Fruit fly (Drosophila melanogaster) whole organism, embryonic: Measurements from ENCODE around the gene Herc4.
A peak's percentile ranks its signal among the peaks of the same experiment; 100 is the strongest.

Source experiments
- Bgb ChIP-seq: fragments of 200-800 bp; sonication (Bioruptor generic); IDR thresholded peaks from 2 replicates; pipeline ENCODE4 v1.3.6; 2022; ENCODE audit warnings: missing biosample characterization, missing genetic modification characterization; ENCODE audit not compliant: partially characterized antibody
- Blimp-1 ChIP-seq: fragments of 200-800 bp; sonication (Bioruptor generic); optimal IDR thresholded peaks from 3 replicates; lab custom pipeline; 2018; ENCODE audit warnings: missing biosample characterization, missing genetic modification characterization, mild to moderate bottlenecking, moderate library complexity, missing genetic modification reagents
- CG10267 ChIP-seq: fragments of 200-800 bp; sonication (Bioruptor generic); optimal IDR thresholded peaks from 2 replicates; lab custom pipeline; 2018; ENCODE audit warnings: missing biosample characterization, mild to moderate bottlenecking, missing genetic modification characterization, moderate library complexity
- CG12104 ChIP-seq: fragments of 200-800 bp; sonication (Bioruptor generic); optimal IDR thresholded peaks from 3 replicates; lab custom pipeline; 2016; ENCODE audit warnings: missing biosample characterization, missing genetic modification characterization
- CG12299 ChIP-seq: fragments of 200-800 bp; sonication (Bioruptor generic); optimal IDR thresholded peaks from 2 replicates; lab custom pipeline; 2018; ENCODE audit warnings: missing biosample characterization, mild to moderate bottlenecking, missing genetic modification characterization
- CG15269 ChIP-seq: fragments of 200-800 bp; sonication (Bioruptor generic); optimal IDR thresholded peaks from 2 replicates; lab custom pipeline; 2018; ENCODE audit warnings: missing biosample characterization, mild to moderate bottlenecking, missing genetic modification characterization, moderate library complexity
- CG1602 ChIP-seq: fragments of 200-800 bp; sonication (Bioruptor generic); optimal IDR thresholded peaks from 3 replicates; lab custom pipeline; 2016; ENCODE audit warnings: missing biosample characterization, missing genetic modification characterization
- CG2199 ChIP-seq: fragments of 200-800 bp; sonication (Bioruptor generic); IDR thresholded peaks from 3 replicates; pipeline ENCODE4 v1.3.6; 2022; ENCODE audit warnings: missing biosample characterization, missing genetic modification characterization
- CG4282 ChIP-seq: fragments of 200-800 bp; sonication (Bioruptor generic); optimal IDR thresholded peaks from 2 replicates; lab custom pipeline; 2016; ENCODE audit warnings: missing biosample characterization, missing genetic modification characterization
- CG4424 ChIP-seq: fragments of 200-800 bp; sonication (Bioruptor generic); optimal IDR thresholded peaks from 3 replicates; lab custom pipeline; 2016; ENCODE audit warnings: missing biosample characterization, missing genetic modification characterization
- CG6654 ChIP-seq: fragments of 200-800 bp; sonication (Bioruptor generic); optimal IDR thresholded peaks from 2 replicates; lab custom pipeline; 2017; ENCODE audit warnings: missing biosample characterization, mild to moderate bottlenecking, missing genetic modification characterization
- CG7928 ChIP-seq: fragments of 200-800 bp; sonication (Bioruptor generic); optimal IDR thresholded peaks from 2 replicates; lab custom pipeline; 2017; ENCODE audit warnings: missing biosample characterization, mild to moderate bottlenecking, missing genetic modification characterization
- CG8089 ChIP-seq: fragments of 200-800 bp; sonication (Bioruptor generic); optimal IDR thresholded peaks from 3 replicates; lab custom pipeline; 2016; ENCODE audit warnings: missing biosample characterization, missing genetic modification characterization
- CG8281 ChIP-seq: fragments of 200-800 bp; sonication (Bioruptor generic); optimal IDR thresholded peaks from 2 replicates; lab custom pipeline; 2018; ENCODE audit warnings: missing biosample characterization, mild to moderate bottlenecking, missing genetic modification characterization, moderate library complexity
- CG8388 ChIP-seq: fragments of 200-800 bp; sonication (Bioruptor generic); optimal IDR thresholded peaks from 2 replicates; lab custom pipeline; 2019; ENCODE audit warnings: missing biosample characterization, mild to moderate bottlenecking, missing genetic modification characterization, moderate library complexity
- Camta ChIP-seq: fragments of 200-800 bp; sonication (Bioruptor generic); optimal IDR thresholded peaks from 2 replicates; lab custom pipeline; 2016; ENCODE audit warnings: missing biosample characterization, missing genetic modification characterization
- Dbx ChIP-seq: fragments of 200-800 bp; sonication (Bioruptor generic); IDR thresholded peaks from 3 replicates; pipeline ENCODE4 v1.3.6; 2022; ENCODE audit warnings: missing biosample characterization, missing genetic modification characterization
- Doc3 ChIP-seq: fragments of 200-800 bp; sonication (Bioruptor generic); IDR thresholded peaks from 3 replicates; pipeline ENCODE4 v1.3.6; 2022; ENCODE audit warnings: missing biosample characterization, missing genetic modification characterization; ENCODE audit not compliant: partially characterized antibody
- Dref ChIP-seq: fragments of 200-800 bp; sonication (Bioruptor generic); IDR thresholded peaks from 2 replicates; pipeline ENCODE4 v1.3.6; 2022; ENCODE audit warnings: missing biosample characterization, missing genetic modification characterization
- HHEX ChIP-seq: fragments of 200-800 bp; sonication (Bioruptor generic); optimal IDR thresholded peaks from 3 replicates; lab custom pipeline; 2017; ENCODE audit warnings: missing biosample characterization, mild to moderate bottlenecking, missing genetic modification characterization, missing genetic modification reagents
- Max ChIP-seq: fragments of 200-800 bp; sonication (Bioruptor generic); optimal IDR thresholded peaks from 2 replicates; lab custom pipeline; 2016; ENCODE audit warnings: missing biosample characterization, mild to moderate bottlenecking, missing genetic modification characterization
- NC2β ChIP-seq: fragments of 200-800 bp; sonication (Bioruptor generic); optimal IDR thresholded peaks from 2 replicates; lab custom pipeline; 2016; ENCODE audit warnings: missing biosample characterization, missing genetic modification characterization
- Nf-YA ChIP-seq: fragments of 200-800 bp; sonication (Bioruptor generic); IDR thresholded peaks from 2 replicates; pipeline ENCODE4 v1.3.6; 2022; ENCODE audit warnings: missing biosample characterization, missing genetic modification characterization
- NfI ChIP-seq: fragments of 200-800 bp; sonication (Bioruptor generic); optimal IDR thresholded peaks from 3 replicates; lab custom pipeline; 2018; ENCODE audit warnings: missing biosample characterization, mild to moderate bottlenecking, missing genetic modification characterization, moderate library complexity
- Oaz ChIP-seq: fragments of 200-800 bp; sonication (Bioruptor generic); IDR thresholded peaks from 2 replicates; pipeline ENCODE4 v1.3.6; 2022; ENCODE audit warnings: missing biosample characterization, missing genetic modification characterization
- Oli ChIP-seq: fragments of 200-800 bp; sonication (Bioruptor generic); optimal IDR thresholded peaks from 2 replicates; lab custom pipeline; 2018; ENCODE audit warnings: missing biosample characterization, mild to moderate bottlenecking, missing genetic modification characterization, moderate library complexity
- Sox102F ChIP-seq: fragments of 200-800 bp; sonication (Bioruptor generic); optimal IDR thresholded peaks from 2 replicates; lab custom pipeline; 2018; ENCODE audit warnings: missing biosample characterization, mild to moderate bottlenecking, missing genetic modification characterization, moderate library complexity
- Xbp1 ChIP-seq: fragments of 200-800 bp; sonication (Bioruptor generic); optimal IDR thresholded peaks from 3 replicates; lab custom pipeline; 2016; ENCODE audit warnings: missing biosample characterization, mild to moderate bottlenecking, missing genetic modification characterization
- abd-A ChIP-seq: fragments of 200-800 bp; sonication (Bioruptor generic); optimal IDR thresholded peaks from 3 replicates; lab custom pipeline; 2019; ENCODE audit warnings: missing biosample characterization, mild to moderate bottlenecking, missing genetic modification characterization, moderate library complexity
- al ChIP-seq: fragments of 200-800 bp; sonication (Bioruptor generic); IDR thresholded peaks from 2 replicates; pipeline ENCODE4 v1.3.6; 2022; ENCODE audit warnings: missing biosample characterization, missing genetic modification characterization
- bbx ChIP-seq: fragments of 200-800 bp; sonication (Bioruptor generic); IDR thresholded peaks from 2 replicates; pipeline ENCODE4 v1.3.6; 2022; ENCODE audit warnings: missing biosample characterization, missing genetic modification characterization; ENCODE audit not compliant: partially characterized antibody
- br ChIP-seq: fragments of >200 bp; optimal IDR thresholded peaks from 2 replicates; lab custom pipeline; 2017
- corto ChIP-seq: fragments of 200-800 bp; sonication (Bioruptor generic); optimal IDR thresholded peaks from 2 replicates; lab custom pipeline; 2016; ENCODE audit warnings: missing biosample characterization, mild to moderate bottlenecking, missing genetic modification characterization, moderate library complexity
- gsb-n ChIP-seq: fragments of 200-800 bp; sonication (Bioruptor generic); optimal IDR thresholded peaks from 3 replicates; lab custom pipeline; 2018; ENCODE audit warnings: missing biosample characterization, mild to moderate bottlenecking, missing genetic modification characterization
- ind ChIP-seq: fragments of 200-800 bp; sonication (Bioruptor generic); optimal IDR thresholded peaks from 3 replicates; lab custom pipeline; 2016; ENCODE audit warnings: missing biosample characterization, missing genetic modification characterization
- kay ChIP-seq: fragments of 200-800 bp; sonication (Bioruptor generic); optimal IDR thresholded peaks from 2 replicates; lab custom pipeline; 2016; ENCODE audit warnings: missing biosample characterization, missing genetic modification characterization
- lov ChIP-seq, 2 experiments: fragments of 200-800 bp in 1 of 2; fragments of >200 bp in 1 of 2; sonication (Bioruptor generic) in 1 of 2; IDR thresholded peaks in 1 of 2; optimal IDR thresholded peaks in 1 of 2; 2 replicates in 1 of 2; 3 replicates in 1 of 2; pipeline versions ENCODE4 v1.3.6 to Lab custom; 2017 to 2022; ENCODE audit warnings: missing biosample characterization in 1 of 2, missing genetic modification characterization in 1 of 2
- maf-S ChIP-seq: fragments of 200-800 bp; sonication (Bioruptor generic); optimal IDR thresholded peaks from 2 replicates; lab custom pipeline; 2016; ENCODE audit warnings: missing biosample characterization, missing genetic modification characterization
- nerfin-2 ChIP-seq: fragments of 200-800 bp; sonication (Bioruptor generic); IDR thresholded peaks from 2 replicates; pipeline ENCODE4 v1.3.6; 2022; ENCODE audit warnings: missing biosample characterization, missing genetic modification characterization; ENCODE audit not compliant: partially characterized antibody
- pb ChIP-seq: fragments of 200-800 bp; sonication (Bioruptor generic); optimal IDR thresholded peaks from 3 replicates; lab custom pipeline; 2016; ENCODE audit warnings: missing biosample characterization, missing genetic modification characterization
- scrt ChIP-seq: fragments of 200-800 bp; sonication (Bioruptor generic); optimal IDR thresholded peaks from 2 replicates; lab custom pipeline; 2018; ENCODE audit warnings: missing biosample characterization, mild to moderate bottlenecking, missing genetic modification characterization, moderate library complexity
- shn ChIP-seq: fragments of 200-800 bp; sonication (Bioruptor generic); optimal IDR thresholded peaks from 3 replicates; lab custom pipeline; 2016; ENCODE audit warnings: missing biosample characterization, missing genetic modification characterization
- sob ChIP-seq: fragments of 200-800 bp; sonication (Bioruptor generic); IDR thresholded peaks from 2 replicates; pipeline ENCODE4 v1.3.6; 2022; ENCODE audit warnings: missing biosample characterization, missing genetic modification characterization
- ssp ChIP-seq: fragments of 200-800 bp; sonication (Bioruptor generic); IDR thresholded peaks from 2 replicates; pipeline ENCODE4 v1.3.6; 2022; ENCODE audit warnings: missing biosample characterization, missing genetic modification characterization
- sug ChIP-seq: fragments of 200-800 bp; optimal IDR thresholded peaks from 2 replicates; lab custom pipeline; 2019; ENCODE audit warnings: missing biosample characterization, mild to moderate bottlenecking, missing genetic modification characterization, moderate library complexity
- zen ChIP-seq: fragments of 200-800 bp; sonication (Bioruptor generic); optimal IDR thresholded peaks from 3 replicates; lab custom pipeline; 2018; ENCODE audit warnings: missing biosample characterization, mild to moderate bottlenecking, missing genetic modification characterization, moderate library complexity
- zfh1 ChIP-seq: fragments of 200-800 bp; sonication (Bioruptor generic); IDR thresholded peaks from 3 replicates; pipeline ENCODE4 v1.3.6; 2022; ENCODE audit warnings: missing biosample characterization, missing genetic modification characterization

The Herc4 gene

dm6 chr3L:1349942-1350923, 36.7 kb downstream of the Herc4 start (continued):
- TF ChIP-seq br (lab: Kevin White, UChicago) = no peak
- no peak for TF ChIP-seq CG4282
- TF ChIP-seq shn (GFP tag; lab: Kevin White, UChicago) = peak; percentile 44
- TF ChIP-seq CG6654 = no peak
- no peak for TF ChIP-seq CG8089 (GFP tag; lab: Kevin White, UChicago)
- TF ChIP-seq CG10267 (tag; lab: Kevin White, UChicago) = peak; percentile 55
- peak; percentile 42 for TF ChIP-seq corto
- TF ChIP-seq ssp (GFP tag; lab: Robert Waterston, UW) = peak; percentile 21; the same call in 1 of the 2 replicates
- no peak for TF ChIP-seq CG8281 (tag; lab: Kevin White, UChicago)
- peak; percentile 46 for TF ChIP-seq Xbp1 (GFP tag; lab: Kevin White, UChicago)
- peak; percentile 13 for TF ChIP-seq zen
- TF ChIP-seq NC2β (GFP tag; lab: Kevin White, UChicago) = peak; percentile 10
- peak; percentile 98 for TF ChIP-seq Bgb (GFP tag; lab: Robert Waterston, UW)
- TF ChIP-seq abd-A (tag; lab: Kevin White, UChicago) = no peak
- peak; percentile 38 for TF ChIP-seq CG15269 (tag; lab: Kevin White, UChicago)
- TF ChIP-seq lov (optimal IDR thresholded peaks at IDR 0.05; lab: Kevin White, UChicago) = no peak
- TF ChIP-seq lov (GFP tag; IDR thresholded peaks at IDR 0.05; lab: Robert Waterston, UW) = no peak
- TF ChIP-seq CG12104 = peak; percentile 23
- no peak for TF ChIP-seq HHEX (GFP tag; lab: Kevin White, UChicago)
- no peak for TF ChIP-seq CG12299 (tag; lab: Kevin White, UChicago)
- no peak for TF ChIP-seq Oaz (GFP tag; lab: Robert Waterston, UW)
- TF ChIP-seq scrt (GFP tag; lab: Kevin White, UChicago) = peak; percentile 15
- TF ChIP-seq CG4424 = peak; percentile 59
- TF ChIP-seq al (GFP tag; lab: Robert Waterston, UW) = peak; percentile 19; the same call in 1 of the 2 replicates
- peak; percentile 12 for TF ChIP-seq gsb-n (tag; lab: Kevin White, UChicago)
- TF ChIP-seq CG1602 (GFP tag; lab: Kevin White, UChicago) = peak; percentile 40
- TF ChIP-seq Dbx (GFP tag; lab: Robert Waterston, UW) = peak; percentile 56; the same call in 1 of the 3 replicates
- peak; percentile 96 for TF ChIP-seq nerfin-2 (GFP tag; lab: Robert Waterston, UW)
- no peak for TF ChIP-seq CG7928 (GFP tag; lab: Kevin White, UChicago)
- 0 out of 2 replicates have a peak, but pooled peaks have one; percentile 13 for TF ChIP-seq sob (GFP tag; lab: Robert Waterston, UW)
- TF ChIP-seq Oli (tag; lab: Kevin White, UChicago) = peak; percentile 0
- peak; percentile 35 for TF ChIP-seq maf-S (GFP tag; lab: Kevin White, UChicago)
- TF ChIP-seq zfh1 (GFP tag; lab: Robert Waterston, UW) = no peak
- peak; percentile 25 for TF ChIP-seq kay (GFP tag; lab: Kevin White, UChicago)
- no peak for TF ChIP-seq Nf-YA (GFP tag; lab: Robert Waterston, UW)
- TF ChIP-seq Doc3 (GFP tag; lab: Robert Waterston, UW) = peak; percentile 98
- TF ChIP-seq CG8388 (GFP tag; lab: Kevin White, UChicago) = no peak
- peak; percentile 6 for TF ChIP-seq Blimp-1
- TF ChIP-seq Sox102F (GFP tag; lab: Kevin White, UChicago) = peak; percentile 21
- TF ChIP-seq bbx (GFP tag; lab: Robert Waterston, UW) = peak; percentile 97
- TF ChIP-seq NfI (GFP tag; lab: Kevin White, UChicago) = peak; percentile 28
- peak; percentile 43 for TF ChIP-seq sug (tag; lab: Kevin White, UChicago)
- TF ChIP-seq Max = peak; percentile 20
- TF ChIP-seq ind (GFP tag; lab: Kevin White, UChicago) = peak; percentile 26
- no peak for TF ChIP-seq CG2199
- TF ChIP-seq pb = no peak
- TF ChIP-seq Camta (GFP tag; lab: Kevin White, UChicago) = peak; percentile 38
- peak; percentile 88 for TF ChIP-seq Dref (GFP tag; lab: Robert Waterston, UW)
